Worm (Caenorhabditis elegans) whole organism, L4 larva: Measurements from ENCODE around the gene chil-13.

Source experiments
- F37D6.2 ChIP-seq: sonication (generic microtip); optimal IDR thresholded peaks from 2 replicates; lab custom pipeline; 2016; ENCODE audit warnings: mild to moderate bottlenecking, missing genetic modification characterization, missing compliant biosample characterization
- R02D3.7 ChIP-seq: fragments of 150-350 bp; sonication (generic microtip); optimal IDR thresholded peaks from 3 replicates; lab custom pipeline; 2014; ENCODE audit warnings: missing biosample characterization, missing genetic modification characterization
- T20F7.1 ChIP-seq: fragments of 200-800 bp; sonication (Bioruptor generic); optimal IDR thresholded peaks from 2 replicates; lab custom pipeline; 2018; ENCODE audit warnings: mild to moderate bottlenecking, missing genetic modification characterization, missing compliant biosample characterization
- ZK337.2 ChIP-seq: fragments of 200-800 bp; sonication (Bioruptor generic); IDR thresholded peaks from 2 replicates; pipeline ENCODE4 v1.3.6; 2022; ENCODE audit warnings: missing genetic modification reagents, missing genetic modification characterization, missing compliant biosample characterization
- ZK546.5 ChIP-seq, 2 experiments: sonication (generic microtip); optimal IDR thresholded peaks; 2 replicates each; lab custom pipeline; 2017; ENCODE audit warnings: missing biosample characterization in 2 of 2, missing genetic modification characterization in 2 of 2
- aha-1 ChIP-seq: fragments of 150-350 bp; peaks from one replicate; lab custom pipeline; 2014; ENCODE audit warnings: missing biosample characterization, missing genetic modification characterization
- aly-2 ChIP-seq: sonication (generic microtip); optimal IDR thresholded peaks from 2 replicates; lab custom pipeline; 2018; ENCODE audit warnings: missing biosample characterization, missing genetic modification characterization
- ama-1 ChIP-seq: fragments of 150-350 bp; optimal IDR thresholded peaks from 2 replicates; lab custom pipeline; 2014; ENCODE audit warnings: inconsistent platforms, mixed read lengths
- attf-4 ChIP-seq: sonication (generic microtip); optimal IDR thresholded peaks from 3 replicates; lab custom pipeline; 2017; ENCODE audit warnings: missing biosample characterization, missing genetic modification characterization
- ceh-32 ChIP-seq: sonication (generic microtip); optimal IDR thresholded peaks from 2 replicates; lab custom pipeline; 2016; ENCODE audit warnings: mild to moderate bottlenecking, missing genetic modification characterization, missing compliant biosample characterization; ENCODE audit not compliant: poor library complexity
- ceh-82 ChIP-seq: sonication (generic microtip); optimal IDR thresholded peaks from 2 replicates; lab custom pipeline; 2017; ENCODE audit warnings: missing biosample characterization, missing genetic modification characterization
- ces-1 ChIP-seq: fragments of 150-350 bp; sonication (generic microtip); optimal IDR thresholded peaks from 4 replicates; lab custom pipeline; 2014; ENCODE audit warnings: missing biosample characterization, missing genetic modification reagents, missing genetic modification characterization
- daf-16 ChIP-seq, 3 experiments: sonication (generic microtip); optimal IDR thresholded peaks; 2 replicates each; lab custom pipeline; 2016 to 2017; ENCODE audit warnings: missing genetic modification characterization in 3 of 3, missing genetic modification reagents in 3 of 3, mild to moderate bottlenecking in 2 of 3, missing compliant biosample characterization in 2 of 3, missing biosample characterization in 1 of 3, moderate library complexity in 1 of 3
- daf-8 ChIP-seq: fragments of 200-800 bp; sonication (Bioruptor generic); IDR thresholded peaks from 2 replicates; pipeline ENCODE4 v1.3.6; 2022; ENCODE audit warnings: missing genetic modification characterization, missing compliant biosample characterization
- dmd-6 ChIP-seq: fragments of 200-800 bp; sonication (Bioruptor generic); IDR thresholded peaks from 2 replicates; pipeline ENCODE4 v1.3.6; 2022; ENCODE audit warnings: missing genetic modification reagents, missing genetic modification characterization, missing compliant biosample characterization
- egl-27 ChIP-seq: sonication (generic microtip); optimal IDR thresholded peaks from 3 replicates; lab custom pipeline; 2017; ENCODE audit warnings: missing biosample characterization, missing genetic modification reagents, missing genetic modification characterization
- egl-43 ChIP-seq: fragments of 200-800 bp; sonication (Bioruptor generic); IDR thresholded peaks from 2 replicates; pipeline ENCODE4 v1.3.6; 2022; ENCODE audit warnings: missing genetic modification reagents, missing genetic modification characterization, missing compliant biosample characterization
- fkh-10 ChIP-seq: fragments of 150-350 bp; optimal IDR thresholded peaks from 2 replicates; lab custom pipeline; 2014; ENCODE audit warnings: missing biosample characterization, missing genetic modification reagents, missing genetic modification characterization
- gei-8 ChIP-seq: fragments of 200-800 bp; sonication (Bioruptor generic); optimal IDR thresholded peaks from 2 replicates; lab custom pipeline; 2018; ENCODE audit warnings: mild to moderate bottlenecking, missing genetic modification characterization, missing compliant biosample characterization
- hlh-11 ChIP-seq: fragments of 200-800 bp; sonication (Bioruptor generic); optimal IDR thresholded peaks from 2 replicates; lab custom pipeline; 2018; ENCODE audit warnings: mild to moderate bottlenecking, missing genetic modification characterization, missing compliant biosample characterization
- hlh-30 ChIP-seq: sonication (generic microtip); optimal IDR thresholded peaks from 2 replicates; lab custom pipeline; 2017; ENCODE audit warnings: antibody characterized with exemption, mild to moderate bottlenecking, missing genetic modification characterization, missing compliant biosample characterization; ENCODE audit not compliant: insufficient read depth
- lin-1 ChIP-seq: fragments of 200-800 bp; sonication (Bioruptor generic); IDR thresholded peaks from 2 replicates; pipeline ENCODE4 v1.3.6; 2022; ENCODE audit warnings: missing genetic modification reagents, missing genetic modification characterization, missing compliant biosample characterization
- lin-13 ChIP-seq: fragments of 150-350 bp; optimal IDR thresholded peaks from 2 replicates; lab custom pipeline; 2014; ENCODE audit warnings: missing biosample characterization, missing genetic modification reagents, missing genetic modification characterization
- lin-15B ChIP-seq: fragments of 150-350 bp; sonication (generic microtip); optimal IDR thresholded peaks from 3 replicates; lab custom pipeline; 2014; ENCODE audit warnings: missing biosample characterization, missing genetic modification characterization
- madf-9 ChIP-seq: fragments of 200-800 bp; sonication (Bioruptor generic); conservative IDR thresholded peaks from 2 replicates; pipeline ENCODE4 v1.3.6; 2022; ENCODE audit warnings: missing genetic modification reagents, missing genetic modification characterization, missing compliant biosample characterization
- mes-2 ChIP-seq: sonication (generic microtip); optimal IDR thresholded peaks from 2 replicates; lab custom pipeline; 2016; ENCODE audit warnings: missing genotype, mild to moderate bottlenecking, missing genetic modification characterization, missing compliant biosample characterization; ENCODE audit not compliant: poor library complexity, severe bottlenecking
- mxl-2 ChIP-seq: fragments of 200-800 bp; sonication (Bioruptor generic); conservative IDR thresholded peaks from 2 replicates; pipeline ENCODE4 v1.3.6; 2022; ENCODE audit warnings: missing genetic modification reagents, missing genetic modification characterization, missing compliant biosample characterization
- nhr-11 ChIP-seq: fragments of 150-350 bp; optimal IDR thresholded peaks from 2 replicates; lab custom pipeline; 2014; ENCODE audit warnings: missing biosample characterization, missing genetic modification characterization
- nhr-111 ChIP-seq: fragments of 200-800 bp; sonication (Bioruptor generic); optimal IDR thresholded peaks from 2 replicates; lab custom pipeline; 2018; ENCODE audit warnings: mild to moderate bottlenecking, missing genetic modification characterization, missing compliant biosample characterization
- nhr-28 ChIP-seq: fragments of 150-350 bp; optimal IDR thresholded peaks from 2 replicates; lab custom pipeline; 2014; ENCODE audit warnings: missing biosample characterization, missing genetic modification characterization
- nhr-76 ChIP-seq: fragments of 150-350 bp; optimal IDR thresholded peaks from 2 replicates; lab custom pipeline; 2014; ENCODE audit warnings: missing biosample characterization, missing genetic modification characterization
- pha-4 ChIP-seq, 2 experiments: fragments of 150-350 bp in 1 of 2; fragments of 200-800 bp in 1 of 2; sonication (Bioruptor generic) in 1 of 2; IDR thresholded peaks in 1 of 2; optimal IDR thresholded peaks in 1 of 2; 2 replicates each; pipeline versions ENCODE4 v1.3.6 to Lab custom; 2014 to 2022; ENCODE audit warnings: missing genetic modification characterization in 2 of 2, missing genetic modification reagents in 2 of 2, missing biosample characterization in 1 of 2, missing compliant biosample characterization in 1 of 2
- set-16 ChIP-seq: fragments of 200-800 bp; sonication (Bioruptor generic); IDR thresholded peaks from 2 replicates; pipeline ENCODE4 v1.3.6; 2022; ENCODE audit warnings: missing genetic modification reagents, missing genetic modification characterization, missing compliant biosample characterization
- snpc-1.2 ChIP-seq: fragments of 200-800 bp; sonication (Bioruptor generic); IDR thresholded peaks from 2 replicates; pipeline ENCODE4 v1.3.6; 2022; ENCODE audit warnings: missing genetic modification reagents, missing genetic modification characterization, missing compliant biosample characterization
- unc-62 ChIP-seq, 3 experiments: fragments of 150-350 bp in 1 of 3; sonication (generic microtip); optimal IDR thresholded peaks in 2 of 3; peaks in 1 of 3; 1 replicate in 1 of 3; 2 replicates in 2 of 3; lab custom pipeline; 2014 to 2017; ENCODE audit warnings: missing biosample characterization in 3 of 3, missing genetic modification characterization in 3 of 3, missing genetic modification reagents in 3 of 3, missing genotype in 1 of 3
- zfp-2 ChIP-seq: sonication (generic microtip); optimal IDR thresholded peaks from 2 replicates; lab custom pipeline; 2016; ENCODE audit warnings: mild to moderate bottlenecking, missing genetic modification characterization, missing compliant biosample characterization
- zip-2 ChIP-seq: fragments of 150-350 bp; optimal IDR thresholded peaks from 2 replicates; lab custom pipeline; 2014; ENCODE audit warnings: missing biosample characterization, missing genetic modification characterization
- ztf-7 ChIP-seq: fragments of 150-350 bp; optimal IDR thresholded peaks from 2 replicates; lab custom pipeline; 2014; ENCODE audit warnings: missing biosample characterization, missing genetic modification characterization

The chil-13 gene

ce11 chrII:9431119-9431518, 7.0 kb downstream of the chil-13 start:
- TF ChIP-seq fkh-10 (GFP tag; lab: Kevin White, UChicago), result peak; percentile 42
- TF ChIP-seq nhr-111 (GFP tag; lab: Kevin White, UChicago), result no peak
- peak; percentile 37 for TF ChIP-seq ces-1

ce11 chrII:9427644-9428043, 10.5 kb downstream of the chil-13 start, which contains the start of gene M176.5:
M176.5 (minus strand) TSS chrII:9427744.
- TF ChIP-seq mes-2 (tag; lab: Kevin White, UChicago) (no peak), set-16 (GFP tag; lab: Robert Waterston, UW) (no peak), egl-43 (GFP tag; lab: Robert Waterston, UW) (no peak), attf-4 (no peak), pha-4 (GFP tag; IDR thresholded peaks at IDR 0.05; lab: Robert Waterston, UW) (no peak), pha-4 (tag; optimal IDR thresholded peaks at IDR 0.05; lab: Kevin White, UChicago) (peak; percentile 42), aly-2 (tag; lab: Kevin White, UChicago) (no peak), unc-62 (GFP tag; optimal IDR thresholded peaks at IDR 0.05 in 1 of 2; lab: Kevin White, UChicago) (peak in 1 of 2 experiments; percentile 44), unc-62 (tag; optimal IDR thresholded peaks at IDR 0.05; lab: Kevin White, UChicago) (no peak), T20F7.1 (GFP tag; lab: Kevin White, UChicago) (no peak), zfp-2 (no peak), madf-9 (GFP tag; lab: Robert Waterston, UW) (no peak), lin-13 (GFP tag; lab: Kevin White, UChicago) (no peak), lin-15B (tag; lab: Kevin White, UChicago) (no peak), ZK337.2 (GFP tag; lab: Robert Waterston, UW) (no peak), R02D3.7 (tag; lab: Kevin White, UChicago) (no peak), daf-16 (GFP tag; optimal IDR thresholded peaks at IDR 0.05; lab: Kevin White, UChicago) (no peak), daf-16 (tag; optimal IDR thresholded peaks at IDR 0.05; lab: Kevin White, UChicago) (no peak), nhr-76 (no peak), daf-8 (GFP tag; lab: Robert Waterston, UW) (no peak)
- TF ChIP-seq, all 104 proteins: peak for 2

DNA sequence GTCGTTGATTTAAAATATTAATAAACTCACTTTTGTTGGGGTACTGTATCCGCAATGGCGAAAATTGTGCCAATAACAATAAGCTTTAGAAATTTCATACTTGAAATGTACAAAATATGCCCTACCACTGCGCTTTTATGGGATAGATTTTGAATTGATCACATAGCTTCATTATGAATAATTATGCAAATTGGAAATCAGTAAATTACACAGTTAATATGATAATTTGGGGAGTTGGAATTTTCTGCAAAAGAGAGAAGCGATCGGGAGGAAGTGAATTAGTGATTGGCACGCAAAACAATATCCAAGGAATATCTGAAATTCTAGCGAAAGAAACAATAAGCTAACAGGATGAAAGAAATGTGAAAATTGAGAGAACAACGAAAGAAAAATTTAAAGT, 12.1 kb downstream of the chil-13 start, which contains the start of gene M176.10:
Gene M176.10, minus strand, starts transcription at position 101 of the 400 bp plus-strand sequence.
- TF ChIP-seq snpc-1.2 (no peak), attf-4 (no peak), nhr-76 (no peak), ama-1 (lab: Kevin White, UChicago) (no peak), F37D6.2 (tag; lab: Kevin White, UChicago) (no peak), zip-2 (no peak), mxl-2 (GFP tag; lab: Robert Waterston, UW) (no peak), set-16 (GFP tag; lab: Robert Waterston, UW) (no peak)

- TF ChIP-seq ztf-7 (tag; lab: Kevin White, UChicago) (no peak), ceh-82 (no peak), ceh-32 (tag; lab: Kevin White, UChicago) (no peak)
These were observed 16.2 kb downstream of the chil-13 start, which contains the start of gene M176.11 for ce11 chrII:9421969-9422368. M176.11 (plus strand) TSS chrII:9422269.

DNA sequence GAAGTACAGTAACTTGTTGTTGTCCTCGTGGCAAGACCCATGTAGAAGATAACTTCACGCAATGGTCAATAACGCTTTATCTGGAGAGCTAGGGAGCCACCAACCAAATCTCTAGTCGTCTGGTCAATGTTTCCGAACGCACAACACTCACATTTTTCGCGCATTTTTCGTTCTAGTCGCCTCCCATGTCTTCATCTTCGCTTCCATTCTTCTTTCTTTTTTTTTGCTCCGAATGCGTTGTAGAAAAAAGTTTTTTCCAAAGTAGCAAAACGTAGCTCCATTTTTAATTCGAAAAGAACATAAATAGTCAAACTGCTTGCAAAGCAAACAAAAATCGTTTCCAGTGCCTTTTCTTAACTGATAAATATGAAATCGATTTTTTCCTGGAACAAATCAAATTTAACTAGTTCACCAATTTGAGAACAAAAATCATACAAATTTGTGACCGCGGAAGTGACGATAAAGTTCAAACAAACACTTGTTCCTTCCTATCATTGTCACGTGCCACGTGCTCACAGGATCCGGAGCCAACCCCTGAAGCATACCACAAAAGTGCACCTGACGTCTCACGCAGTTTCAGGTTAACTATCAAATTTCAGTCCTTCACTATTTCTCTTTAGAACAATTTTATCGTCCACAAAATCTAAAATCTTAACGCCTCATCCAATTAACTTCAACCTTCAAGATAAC, 19.1 kb downstream of the chil-13 start:
- TF ChIP-seq ZK546.5 (tag; optimal IDR thresholded peaks at IDR 0.05; lab: Kevin White, UChicago) (no peak), daf-16 (GFP tag; optimal IDR thresholded peaks at IDR 0.05; lab: Kevin White, UChicago) (no peak), daf-16 (tag; optimal IDR thresholded peaks at IDR 0.05; lab: Kevin White, UChicago) (peak; percentile 10), lin-1 (GFP tag; lab: Robert Waterston, UW) (no peak), hlh-30 (peak; percentile 24), nhr-11 (tag; lab: Kevin White, UChicago) (no peak), dmd-6 (GFP tag; lab: Robert Waterston, UW) (peak; percentile 58), egl-27 (tag; lab: Kevin White, UChicago) (no peak), unc-62 (GFP tag; optimal IDR thresholded peaks at IDR 0.05 in 1 of 2; lab: Kevin White, UChicago) (peak in 1 of 2 experiments; percentile 91), unc-62 (tag; optimal IDR thresholded peaks at IDR 0.05; lab: Kevin White, UChicago) (no peak), nhr-28 (tag; lab: Kevin White, UChicago) (peak; percentile 37), gei-8 (no peak), aha-1 (tag; lab: Kevin White, UChicago) (no peak), nhr-111 (GFP tag; lab: Kevin White, UChicago) (no peak), hlh-11 (tag; lab: Kevin White, UChicago) (peak; percentile 3)
